Worm (Caenorhabditis elegans): Measurements from ENCODE around the gene cyp-33B1.

Gene cyp-33B1

DNA sequence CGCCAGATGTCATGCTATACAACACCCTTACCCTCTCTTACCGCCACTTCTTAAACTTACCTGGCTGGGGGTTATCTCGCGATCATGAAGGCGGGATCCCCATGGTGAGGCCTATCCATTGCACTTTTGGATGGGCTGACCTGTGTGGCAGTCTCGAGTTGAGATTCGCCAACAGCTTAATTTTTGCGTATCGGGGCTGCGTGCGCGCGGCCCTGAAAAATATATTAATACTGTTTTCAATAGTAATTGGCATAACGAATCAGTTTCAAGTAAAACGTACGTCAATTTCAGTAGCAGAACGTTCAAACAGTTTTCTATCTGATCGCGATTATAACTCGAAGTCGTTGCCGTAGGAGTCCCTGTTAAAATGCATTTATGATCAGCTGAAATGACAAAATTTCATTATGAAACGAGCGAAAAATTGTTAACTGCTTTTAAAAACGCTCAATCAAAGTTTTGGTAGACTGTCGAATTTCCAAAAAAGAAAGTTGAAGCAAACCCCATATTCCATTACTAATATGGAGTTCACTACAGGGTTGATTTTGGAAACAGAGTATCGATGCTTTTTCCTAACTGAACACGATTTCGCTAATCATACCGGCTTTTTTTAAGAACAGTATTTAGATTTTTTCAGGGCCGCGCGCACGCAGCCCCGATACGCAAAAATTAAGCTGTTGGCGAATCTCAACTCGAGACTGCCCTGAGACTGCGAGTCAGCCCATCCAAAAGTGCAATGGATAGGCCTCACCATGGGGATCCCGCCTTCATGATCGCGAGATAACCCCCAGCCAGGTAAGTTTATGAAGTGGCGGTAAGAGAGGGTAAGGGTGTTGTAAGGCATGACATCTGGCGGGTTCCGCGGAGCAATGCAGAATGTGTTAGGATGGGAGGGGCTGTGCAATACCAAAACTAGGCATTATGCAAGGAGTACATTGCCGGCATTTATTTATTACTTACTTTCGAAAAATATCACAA lies 50.0 kb downstream of the cyp-33B1 start:
- peak; percentile 40 for TF ChIP-seq snpc-4 (tag; optimal IDR thresholded peaks at IDR 0.05)

- TF ChIP-seq lir-3 (tag; optimal IDR thresholded peaks at IDR 0.05; ENCODE audit: poor library complexity) (no peak), lin-14 (GFP tag; optimal IDR thresholded peaks at IDR 0.05) (peak; percentile 63)
Measured at ce11 chrV:9092209-9092608, 51.1 kb downstream of the cyp-33B1 start, which contains the start of gene T27E4.1. T27E4.1 (plus strand) TSS chrV:9092345.
